Worm (Caenorhabditis elegans): ENCODE measurements around the gene srw-14.
"Not testable (repeated sequence)": the region's sequence is repeated elsewhere in the genome, so short reads cannot be mapped to it uniquely, and the experiment has no call there.

srw-14 gene

ce11 chrV:15199768-15200167 is 26.0 kb upstream of the srw-14 start, which contains the start of gene Y75B12B.10:
Gene Y75B12B.10, plus strand, starts transcription at chrV:15200068.
- TF ChIP-seq mes-4 (tag; optimal IDR thresholded peaks at IDR 0.05) (no peak), bed-1 (GFP tag; IDR thresholded peaks at IDR 0.05) (no peak), lsl-1 (GFP tag; optimal IDR thresholded peaks at IDR 0.05) (no peak), sdz-38 (tag; optimal IDR thresholded peaks at IDR 0.05) (no peak), unc-62 (GFP tag; optimal IDR thresholded peaks at IDR 0.05) (no peak)

- TF ChIP-seq lin-40 (tag; optimal IDR thresholded peaks at IDR 0.05); nhr-179 (tag; optimal IDR thresholded peaks at IDR 0.05); gei-17 (GFP tag; optimal IDR thresholded peaks at IDR 0.05): not testable (repeated sequence)
Measured at ce11 chrV:15207681-15208080, 18.1 kb upstream of the srw-14 start, which contains the start of gene C41G6.12. Gene C41G6.12, minus strand, starts transcription at chrV:15207781.

ce11 chrV:15211869-15212268 is 13.9 kb upstream of the srw-14 start, which contains the start of gene sri-24:
Gene sri-24, plus strand, starts transcription at chrV:15212169.
- not testable (repeated sequence) for TF ChIP-seq nfya-1 (tag; optimal IDR thresholded peaks at IDR 0.05; ENCODE audit: borderline replicate concordance, insufficient read depth); lir-1 (GFP tag; conservative IDR thresholded peaks at IDR 0.05); mxl-1 (tag; optimal IDR thresholded peaks at IDR 0.05)

ce11 chrV:15215175-15215574 is 10.6 kb upstream of the srw-14 start, which contains the start of gene sri-26:
Gene sri-26, plus strand, starts transcription at chrV:15215475.
- TF ChIP-seq bed-1 (GFP tag; IDR thresholded peaks at IDR 0.05); gei-17 (GFP tag; optimal IDR thresholded peaks at IDR 0.05); lsy-27 (tag; optimal IDR thresholded peaks at IDR 0.05; ENCODE audit: borderline replicate concordance, insufficient read depth): not testable (repeated sequence)

ce11 chrV:15216705-15217104 is 9.0 kb upstream of the srw-14 start, which contains the start of gene sri-25:
Gene sri-25, plus strand, starts transcription at chrV:15217005.
- TF ChIP-seq K12H6.12 (tag; optimal IDR thresholded peaks at IDR 0.05), result no peak
- no peak for TF ChIP-seq snpc-1.1 (tag; optimal IDR thresholded peaks at IDR 0.05; ENCODE audit: insufficient read depth)
- no peak for TF ChIP-seq F57A8.1 (GFP tag; optimal IDR thresholded peaks at IDR 0.05)
- no peak for TF ChIP-seq nhr-90 (tag; optimal IDR thresholded peaks at IDR 0.05)
- no peak for TF ChIP-seq lsy-27 (tag; optimal IDR thresholded peaks at IDR 0.05; ENCODE audit: borderline replicate concordance, insufficient read depth)

ce11 chrV:15221330-15221729 is 4.4 kb upstream of the srw-14 start, which contains the start of gene irld-25:
Gene irld-25, plus strand, starts transcription at chrV:15221630.
- TF ChIP-seq F22D6.2 (tag; optimal IDR thresholded peaks at IDR 0.05) (no peak), lin-35 (GFP tag; optimal IDR thresholded peaks at IDR 0.05) (no peak), F23B12.7 (tag; optimal IDR thresholded peaks at IDR 0.05; ENCODE audit: insufficient read depth) (no peak), F33H1.4 (GFP tag; IDR thresholded peaks at IDR 0.05) (no peak), Y95B8A.8 (GFP tag; IDR thresholded peaks at IDR 0.05) (no peak), rpc-1 (optimal IDR thresholded peaks at IDR 0.05) (no peak), rpc-1 (tag; optimal IDR thresholded peaks at IDR 0.05) (no peak), ztf-25 (GFP tag; IDR thresholded peaks at IDR 0.05) (no peak), zim-3 (tag; optimal IDR thresholded peaks at IDR 0.05) (no peak), snpc-3.4 (tag; optimal IDR thresholded peaks at IDR 0.05) (no peak), let-526 (GFP tag; IDR thresholded peaks at IDR 0.05) (no peak), Y53G8AR.9 (GFP tag; conservative IDR thresholded peaks at IDR 0.05) (no peak), bed-1 (GFP tag; IDR thresholded peaks at IDR 0.05) (no peak), F55B11.4 (tag; optimal IDR thresholded peaks at IDR 0.05; ENCODE audit: borderline replicate concordance, insufficient read depth) (no peak)
